Fruit fly (Drosophila melanogaster): ENCODE measurements around the gene Zcchc7.

Zcchc7 gene

DNA sequence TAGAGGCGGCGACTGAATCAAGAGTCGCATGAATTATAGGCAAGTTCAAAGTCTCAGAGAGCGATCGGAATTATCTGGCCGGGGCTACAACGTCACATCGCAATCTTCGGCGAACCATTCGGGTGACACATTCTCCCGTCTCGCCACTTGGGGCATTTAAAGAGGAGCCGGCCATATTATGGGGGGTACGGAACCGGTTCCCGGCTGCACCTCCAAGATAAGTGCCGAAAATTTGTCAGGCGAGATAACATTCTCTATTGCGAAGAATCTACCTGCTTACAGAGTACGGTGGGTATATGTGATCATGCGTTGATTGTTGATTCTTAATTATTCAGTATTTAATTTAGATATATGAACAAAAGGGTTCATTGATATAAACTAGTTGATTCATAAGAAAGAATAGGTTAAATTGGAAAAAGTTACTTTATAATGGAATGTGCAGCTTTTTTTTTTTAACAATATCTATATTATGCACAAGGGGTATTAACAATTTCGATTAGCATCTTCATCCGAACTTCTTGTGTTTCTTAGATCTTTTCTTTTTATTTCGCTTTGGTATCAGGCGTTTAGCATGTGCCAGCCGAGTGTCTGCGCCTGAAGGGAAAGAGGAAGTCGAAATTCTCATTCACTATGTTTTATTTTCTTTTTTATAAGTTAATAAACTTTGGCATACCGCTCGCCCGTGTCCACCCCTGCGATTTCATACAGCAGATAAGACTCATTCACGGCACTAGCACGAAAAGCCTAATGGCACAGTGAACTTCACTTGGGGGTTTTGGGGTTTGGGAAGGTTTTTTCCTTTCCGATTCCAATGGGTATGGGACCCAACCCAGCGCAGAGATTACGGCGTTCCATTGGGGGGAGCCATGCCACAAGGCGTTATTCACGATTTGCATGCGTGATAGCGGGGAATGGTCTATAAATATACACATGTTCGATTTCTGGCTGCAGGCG lies 43.4 kb upstream of the Zcchc7 start (continued):
- TF ChIP-seq CG11398 (GFP tag; optimal IDR thresholded peaks at IDR 0.05): no peak
- TF ChIP-seq en (GFP tag; optimal IDR thresholded peaks at IDR 0.05): no peak
- TF ChIP-seq CG2875 (GFP tag; optimal IDR thresholded peaks at IDR 0.05): peak; percentile 30
- peak; percentile 29 for TF ChIP-seq Hmr (GFP tag; optimal IDR thresholded peaks at IDR 0.05)
- TF ChIP-seq CG18764 (GFP tag; optimal IDR thresholded peaks at IDR 0.05): peak; percentile 1
- peak; percentile 34 for TF ChIP-seq CG6654 (GFP tag; optimal IDR thresholded peaks at IDR 0.05)
- peak; percentile 89 for TF ChIP-seq sug (tag; optimal IDR thresholded peaks at IDR 0.05)
- peak; percentile 14 for TF ChIP-seq Mad (GFP tag; optimal IDR thresholded peaks at IDR 0.05)
- 0 out of 2 replicates have a peak, but pooled peaks have one; percentile 25 for TF ChIP-seq CG4360 (GFP tag; IDR thresholded peaks at IDR 0.05)
- TF ChIP-seq pita (GFP tag; optimal IDR thresholded peaks at IDR 0.05): no peak
- TF ChIP-seq HLH3B (GFP tag; IDR thresholded peaks at IDR 0.05): no peak; the same call in none of the 2 replicates
- TF ChIP-seq peb (GFP tag; IDR thresholded peaks at IDR 0.05): 0 out of 2 replicates have a peak, but pooled peaks have one; percentile 26
- TF ChIP-seq sob (GFP tag; IDR thresholded peaks at IDR 0.05): no peak; the same call in 1 of the 2 replicates
- TF ChIP-seq Hr3 (GFP tag; optimal IDR thresholded peaks at IDR 0.05): peak; percentile 49
- peak; percentile 65 for TF ChIP-seq Asciz (GFP tag; optimal IDR thresholded peaks at IDR 0.05)
- TF ChIP-seq Dip3 (GFP tag; optimal IDR thresholded peaks at IDR 0.05): peak; percentile 68
- no peak for TF ChIP-seq Oaz (GFP tag; IDR thresholded peaks at IDR 0.05)
- TF ChIP-seq H2.0 (GFP tag; IDR thresholded peaks at IDR 0.05): no peak
- peak; percentile 91 for TF ChIP-seq CG12769 (tag; optimal IDR thresholded peaks at IDR 0.05)
- TF ChIP-seq ac (GFP tag; optimal IDR thresholded peaks at IDR 0.05): no peak
- TF ChIP-seq CG11696 (GFP tag; IDR thresholded peaks at IDR 0.05): no peak
- TF ChIP-seq Doc2 (GFP tag; IDR thresholded peaks at IDR 0.05): no peak
- peak; percentile 53 for TF ChIP-seq Ptx1 (GFP tag; IDR thresholded peaks at IDR 0.05)
- TF ChIP-seq prd (optimal IDR thresholded peaks at IDR 0.05): no peak
- TF ChIP-seq prd (GFP tag; IDR thresholded peaks at IDR 0.05): peak; percentile 66
- peak; percentile 45 for TF ChIP-seq exex (tag; optimal IDR thresholded peaks at IDR 0.05)
- TF ChIP-seq Atf-2 (GFP tag; optimal IDR thresholded peaks at IDR 0.05): peak; percentile 20
- peak; percentile 5 for TF ChIP-seq shn (GFP tag; optimal IDR thresholded peaks at IDR 0.05)
- no peak for TF ChIP-seq dati (GFP tag; IDR thresholded peaks at IDR 0.05)
- no peak for TF ChIP-seq cad (GFP tag; optimal IDR thresholded peaks at IDR 0.05)
- TF ChIP-seq zfh2 (GFP tag; optimal IDR thresholded peaks at IDR 0.05): peak; percentile 12
- TF ChIP-seq kni (GFP tag; optimal IDR thresholded peaks at IDR 0.05): peak; percentile 7
- TF ChIP-seq D19B (GFP tag; optimal IDR thresholded peaks at IDR 0.05): peak; percentile 97
- no peak for TF ChIP-seq kah (GFP tag; optimal IDR thresholded peaks at IDR 0.05)
- TF ChIP-seq trh (GFP tag; optimal IDR thresholded peaks at IDR 0.05): no peak
- TF ChIP-seq unpg (GFP tag; optimal IDR thresholded peaks at IDR 0.05): peak; percentile 49
- TF ChIP-seq Chrac-16 (GFP tag; optimal IDR thresholded peaks at IDR 0.05): peak; percentile 43
- TF ChIP-seq CG2712 (tag; optimal IDR thresholded peaks at IDR 0.05): peak; percentile 73
- TF ChIP-seq CG1529 (GFP tag; optimal IDR thresholded peaks at IDR 0.05): peak; percentile 14
- 0 out of 2 replicates have a peak, but pooled peaks have one; percentile 42 for TF ChIP-seq CG14014 (GFP tag; IDR thresholded peaks at IDR 0.05)
- no peak for TF ChIP-seq CG17802 (tag; optimal IDR thresholded peaks at IDR 0.05)
- TF ChIP-seq CG4328 (GFP tag; optimal IDR thresholded peaks at IDR 0.05): no peak
- no peak for TF ChIP-seq hb (GFP tag; IDR thresholded peaks at IDR 0.05; ENCODE audit: partially characterized antibody)
- TF ChIP-seq trem (tag; optimal IDR thresholded peaks at IDR 0.05): no peak
- peak; percentile 84 for TF ChIP-seq Xrp1 (GFP tag; IDR thresholded peaks at IDR 0.05)
- TF ChIP-seq tup (GFP tag; optimal IDR thresholded peaks at IDR 0.05): no peak
- TF ChIP-seq CG32767 (GFP tag; IDR thresholded peaks at IDR 0.05): no peak
- no peak for TF ChIP-seq CG3163 (GFP tag; optimal IDR thresholded peaks at IDR 0.05)
- TF ChIP-seq knrl (GFP tag; IDR thresholded peaks at IDR 0.05; ENCODE audit: partially characterized antibody): no peak

All from whole organism, embryonic.